Worm (Caenorhabditis elegans) whole organism, young adult: ENCODE data around the gene ttr-51.
A peak's percentile ranks its signal among the peaks of the same experiment; 100 is the strongest.

ENCODE experiments used
- B0019.2 ChIP-seq: fragments of 200-800 bp; sonication (Bioruptor generic); conservative IDR thresholded peaks from 2 replicates; pipeline ENCODE4 v1.3.6; 2022; ENCODE audit warnings: missing genetic modification reagents, missing genetic modification characterization, missing compliant biosample characterization
- D2030.7 ChIP-seq: fragments of 200-800 bp; sonication (Bioruptor generic); IDR thresholded peaks from 2 replicates; pipeline ENCODE4 v1.3.6; 2022; ENCODE audit warnings: missing genetic modification reagents, missing genetic modification characterization, missing compliant biosample characterization
- F22D6.2 ChIP-seq: sonication (generic microtip); optimal IDR thresholded peaks from 2 replicates; lab custom pipeline; 2016; ENCODE audit warnings: mild to moderate bottlenecking, missing genetic modification characterization, missing compliant biosample characterization
- F33H1.4 ChIP-seq: fragments of 200-800 bp; sonication (Bioruptor generic); IDR thresholded peaks from 2 replicates; pipeline ENCODE4 v1.3.6; 2022; ENCODE audit warnings: missing genetic modification reagents, missing genetic modification characterization, missing compliant biosample characterization
- F49E8.2 ChIP-seq: sonication (generic microtip); optimal IDR thresholded peaks from 3 replicates; lab custom pipeline; 2017; ENCODE audit warnings: missing genetic modification characterization, mild to moderate bottlenecking, missing compliant biosample characterization, antibody characterized with exemption, moderate library complexity; ENCODE audit not compliant: insufficient read depth
- T26A5.8 ChIP-seq: sonication (generic microtip); optimal IDR thresholded peaks from 2 replicates; lab custom pipeline; 2016; ENCODE audit warnings: missing genetic modification characterization, missing compliant biosample characterization
- Y53G8AR.9 ChIP-seq: fragments of 200-800 bp; sonication (Bioruptor generic); conservative IDR thresholded peaks from 2 replicates; pipeline ENCODE4 v1.3.6; 2022; ENCODE audit warnings: missing genetic modification reagents, missing genetic modification characterization, missing compliant biosample characterization
- Y56A3A.18 ChIP-seq: fragments of 200-800 bp; sonication (Bioruptor generic); IDR thresholded peaks from 2 replicates; pipeline ENCODE4 v1.3.6; 2022; ENCODE audit warnings: missing genetic modification reagents, missing genetic modification characterization, missing compliant biosample characterization
- Y67H2A.10 ChIP-seq: fragments of 200-800 bp; sonication (Bioruptor generic); conservative IDR thresholded peaks from 2 replicates; pipeline ENCODE4 v1.3.6; 2022; ENCODE audit warnings: missing genetic modification reagents, missing genetic modification characterization, missing compliant biosample characterization
- Y95B8A.8 ChIP-seq: fragments of 200-800 bp; sonication (Bioruptor generic); IDR thresholded peaks from 2 replicates; pipeline ENCODE4 v1.3.6; 2022; ENCODE audit warnings: missing genetic modification reagents, missing genetic modification characterization, missing compliant biosample characterization
- aptf-3 ChIP-seq: fragments of 200-800 bp; sonication (Bioruptor generic); IDR thresholded peaks from 2 replicates; pipeline ENCODE4 v1.3.6; 2022; ENCODE audit warnings: missing genetic modification characterization, missing compliant biosample characterization
- athp-1 ChIP-seq: sonication (generic microtip); optimal IDR thresholded peaks from 2 replicates; lab custom pipeline; 2017; ENCODE audit warnings: mild to moderate bottlenecking, missing genetic modification characterization, missing compliant biosample characterization
- attf-6 ChIP-seq: fragments of 200-800 bp; sonication (Bioruptor generic); IDR thresholded peaks from 2 replicates; pipeline ENCODE4 v1.3.6; 2022; ENCODE audit warnings: missing genetic modification reagents, missing genetic modification characterization, missing compliant biosample characterization
- cebp-1 ChIP-seq, 2 experiments: fragments of 200-800 bp in 1 of 2; sonication (Bioruptor generic) in 1 of 2; sonication (generic microtip) in 1 of 2; IDR thresholded peaks in 1 of 2; optimal IDR thresholded peaks in 1 of 2; 2 replicates each; pipeline versions ENCODE4 v1.3.6 to Lab custom; 2017 to 2022; ENCODE audit warnings: missing compliant biosample characterization in 2 of 2, missing genetic modification characterization in 2 of 2, mild to moderate bottlenecking in 1 of 2, missing genetic modification reagents in 1 of 2, moderate library complexity in 1 of 2
- ceh-100 ChIP-seq: fragments of 200-800 bp; sonication (Bioruptor generic); IDR thresholded peaks from 2 replicates; pipeline ENCODE4 v1.3.6; 2022; ENCODE audit warnings: missing genetic modification reagents, missing genetic modification characterization, missing compliant biosample characterization
- ceh-79 ChIP-seq: sonication (generic microtip); optimal IDR thresholded peaks from 2 replicates; lab custom pipeline; 2017; ENCODE audit warnings: mild to moderate bottlenecking, missing genetic modification characterization, missing compliant biosample characterization
- ceh-91 ChIP-seq: fragments of 200-800 bp; sonication (Bioruptor generic); IDR thresholded peaks from 2 replicates; pipeline ENCODE4 v1.3.6; 2022; ENCODE audit warnings: missing genetic modification reagents, missing genetic modification characterization, missing compliant biosample characterization
- dox-1 ChIP-seq: fragments of 200-800 bp; sonication (Bioruptor generic); IDR thresholded peaks from 2 replicates; pipeline ENCODE4 v1.3.6; 2022; ENCODE audit warnings: missing genetic modification reagents, missing genetic modification characterization, missing compliant biosample characterization
- dpl-1 ChIP-seq: fragments of 150-350 bp; optimal IDR thresholded peaks from 2 replicates; lab custom pipeline; 2014; ENCODE audit warnings: missing biosample characterization, missing genetic modification reagents, missing genetic modification characterization
- egl-18 ChIP-seq: fragments of 200-800 bp; sonication (Bioruptor generic); IDR thresholded peaks from 2 replicates; pipeline ENCODE4 v1.3.6; 2022; ENCODE audit warnings: missing genetic modification reagents, missing genetic modification characterization, missing compliant biosample characterization
- ekl-4 ChIP-seq: fragments of 200-800 bp; sonication (Bioruptor generic); IDR thresholded peaks from 2 replicates; pipeline ENCODE4 v1.3.6; 2022; ENCODE audit warnings: missing genetic modification reagents, missing genetic modification characterization, missing compliant biosample characterization
- him-1 ChIP-seq: sonication (generic microtip); optimal IDR thresholded peaks from 2 replicates; lab custom pipeline; 2016; ENCODE audit warnings: missing genotype, missing genetic modification reagents, missing genetic modification characterization, missing compliant biosample characterization
- hsf-1 ChIP-seq: fragments of 200-800 bp; sonication (Bioruptor generic); IDR thresholded peaks from 2 replicates; pipeline ENCODE4 v1.3.6; 2022; ENCODE audit warnings: missing genetic modification reagents, missing genetic modification characterization, missing compliant biosample characterization
- lag-1 ChIP-seq: fragments of 200-800 bp; sonication (Bioruptor generic); IDR thresholded peaks from 2 replicates; pipeline ENCODE4 v1.3.6; 2022; ENCODE audit warnings: missing genetic modification reagents, missing genetic modification characterization, missing compliant biosample characterization
- let-526 ChIP-seq: fragments of 200-800 bp; sonication (Bioruptor generic); IDR thresholded peaks from 2 replicates; pipeline ENCODE4 v1.3.6; 2022; ENCODE audit warnings: missing genetic modification reagents, missing genetic modification characterization, missing compliant biosample characterization
- lin-40 ChIP-seq: sonication (generic microtip); optimal IDR thresholded peaks from 2 replicates; lab custom pipeline; 2016; ENCODE audit warnings: missing genetic modification characterization, mild to moderate bottlenecking, missing compliant biosample characterization, missing genotype, missing genetic modification reagents
- lir-1 ChIP-seq: fragments of 200-800 bp; sonication (Bioruptor generic); conservative IDR thresholded peaks from 2 replicates; pipeline ENCODE4 v1.3.6; 2022; ENCODE audit warnings: missing genetic modification reagents, missing genetic modification characterization, missing compliant biosample characterization
- lsy-27 ChIP-seq: sonication (generic microtip); optimal IDR thresholded peaks from 2 replicates; lab custom pipeline; 2017; ENCODE audit warnings: missing genetic modification characterization, mild to moderate bottlenecking, missing compliant biosample characterization, antibody characterized with exemption, missing genotype, borderline replicate concordance; ENCODE audit not compliant: insufficient read depth
- madf-10 ChIP-seq: sonication (generic microtip); optimal IDR thresholded peaks from 2 replicates; lab custom pipeline; 2016; ENCODE audit warnings: mild to moderate bottlenecking, missing genetic modification characterization, missing compliant biosample characterization
- mel-28 ChIP-seq: sonication (generic microtip); optimal IDR thresholded peaks from 2 replicates; lab custom pipeline; 2016; ENCODE audit warnings: borderline replicate concordance, mild to moderate bottlenecking, missing genetic modification characterization, missing compliant biosample characterization
- nhr-120 ChIP-seq: fragments of 200-800 bp; sonication (Bioruptor generic); IDR thresholded peaks from 2 replicates; pipeline ENCODE4 v1.3.6; 2022; ENCODE audit warnings: missing genetic modification characterization, missing compliant biosample characterization
- nhr-179 ChIP-seq: sonication (generic microtip); optimal IDR thresholded peaks from 2 replicates; lab custom pipeline; 2016; ENCODE audit warnings: mild to moderate bottlenecking, missing genetic modification characterization, missing compliant biosample characterization
- nhr-90 ChIP-seq: sonication (generic microtip); optimal IDR thresholded peaks from 2 replicates; lab custom pipeline; 2016; ENCODE audit warnings: missing genotype, mild to moderate bottlenecking, missing genetic modification characterization, missing compliant biosample characterization
- rcor-1 ChIP-seq: fragments of 200-800 bp; sonication (Bioruptor generic); IDR thresholded peaks from 2 replicates; pipeline ENCODE4 v1.3.6; 2022; ENCODE audit warnings: missing genetic modification reagents, missing genetic modification characterization, missing compliant biosample characterization
- rec-8 ChIP-seq, 2 experiments: sonication (generic microtip); optimal IDR thresholded peaks; 2 replicates each; lab custom pipeline; 2016; ENCODE audit warnings: mild to moderate bottlenecking in 2 of 2, missing genetic modification characterization in 2 of 2, missing genetic modification reagents in 2 of 2, missing genotype in 2 of 2, missing biosample characterization in 1 of 2, missing compliant biosample characterization in 1 of 2, moderate library complexity in 1 of 2
- rpc-1 ChIP-seq, 2 experiments: fragments of 150-350 bp in 1 of 2; sonication (generic microtip) in 1 of 2; optimal IDR thresholded peaks; 2 replicates each; lab custom pipeline; 2014 to 2018; ENCODE audit warnings: missing biosample characterization in 1 of 2, missing genetic modification characterization in 1 of 2, missing genetic modification reagents in 1 of 2, missing genotype in 1 of 2
- sdz-38 ChIP-seq: sonication (generic microtip); optimal IDR thresholded peaks from 2 replicates; lab custom pipeline; 2016; ENCODE audit warnings: missing genotype, missing genetic modification characterization, missing compliant biosample characterization
- sea-2 ChIP-seq: fragments of 200-800 bp; sonication (Bioruptor generic); IDR thresholded peaks from 2 replicates; pipeline ENCODE4 v1.3.6; 2022; ENCODE audit warnings: missing genetic modification characterization, missing compliant biosample characterization
- snpc-1.1 ChIP-seq: sonication (generic microtip); optimal IDR thresholded peaks from 2 replicates; lab custom pipeline; 2017; ENCODE audit warnings: missing genetic modification characterization, mild to moderate bottlenecking, missing compliant biosample characterization, antibody characterized with exemption, moderate library complexity, missing genotype, missing genetic modification reagents; ENCODE audit not compliant: insufficient read depth
- tbx-9 ChIP-seq: sonication (generic microtip); optimal IDR thresholded peaks from 2 replicates; lab custom pipeline; 2016; ENCODE audit warnings: borderline replicate concordance, missing genetic modification characterization, inconsistent platforms, missing compliant biosample characterization
- ztf-22 ChIP-seq: fragments of 200-800 bp; sonication (Bioruptor generic); optimal IDR thresholded peaks from 2 replicates; lab custom pipeline; 2018; ENCODE audit warnings: mild to moderate bottlenecking, missing genetic modification characterization, moderate library complexity, missing compliant biosample characterization
- ztf-25 ChIP-seq: fragments of 200-800 bp; sonication (Bioruptor generic); IDR thresholded peaks from 2 replicates; pipeline ENCODE4 v1.3.6; 2022; ENCODE audit warnings: missing genetic modification reagents, missing genetic modification characterization, missing compliant biosample characterization
- ztf-26 ChIP-seq: sonication (generic microtip); optimal IDR thresholded peaks from 2 replicates; lab custom pipeline; 2017; ENCODE audit warnings: missing genetic modification characterization, missing compliant biosample characterization
- ztf-3 ChIP-seq: fragments of 200-800 bp; sonication (Bioruptor generic); optimal IDR thresholded peaks from 2 replicates; lab custom pipeline; 2018; ENCODE audit warnings: mild to moderate bottlenecking, missing genetic modification characterization, missing compliant biosample characterization
- ztf-6 ChIP-seq: fragments of 200-800 bp; sonication (Bioruptor generic); IDR thresholded peaks from 2 replicates; pipeline ENCODE4 v1.3.6; 2022; ENCODE audit warnings: missing genetic modification reagents, missing genetic modification characterization, missing compliant biosample characterization

ttr-51 gene

DNA sequence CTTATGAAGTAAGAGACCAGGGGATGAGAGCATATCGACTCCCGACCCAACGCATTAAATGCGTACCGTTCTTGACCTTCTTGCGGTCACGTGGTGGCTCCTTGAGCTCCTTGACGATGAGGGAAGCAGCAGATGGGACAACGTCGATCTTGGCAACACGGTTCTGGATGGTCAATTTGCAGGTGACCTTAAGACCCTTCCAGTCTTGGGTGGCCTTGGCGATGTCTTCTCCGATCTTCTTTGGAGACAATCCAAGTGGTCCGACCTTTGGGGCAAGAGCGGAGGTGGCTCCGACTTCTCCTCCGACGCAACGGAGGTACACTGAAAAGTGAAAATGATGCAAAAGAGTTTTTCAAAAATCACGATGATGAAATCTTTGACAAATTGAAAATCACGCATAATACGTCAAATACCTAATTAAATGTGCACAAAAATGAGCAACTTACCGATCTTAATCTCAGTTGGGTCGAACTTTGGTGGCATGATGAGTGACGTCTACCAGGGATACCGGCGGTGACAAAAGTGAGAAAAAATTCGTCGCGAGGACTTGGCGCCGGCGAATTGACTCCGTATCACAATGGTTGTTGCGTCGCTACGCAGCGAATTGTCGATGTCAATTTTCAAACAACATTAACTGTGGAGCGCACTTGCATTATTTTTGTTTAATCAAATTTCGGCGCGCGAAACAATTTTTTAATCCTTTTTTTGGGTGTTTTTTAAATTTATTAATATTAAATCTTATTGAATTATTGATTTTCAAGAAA, 11.9 kb downstream of the ttr-51 start, which contains the start of gene rpl-12 (continued):
- TF ChIP-seq sdz-38 (tag; lab: Kevin White, UChicago) (no peak), athp-1 (tag; lab: Kevin White, UChicago) (peak; percentile 97), ceh-91 (GFP tag; lab: Robert Waterston, UW) (peak; percentile 95), dox-1 (peak; percentile 99), B0019.2 (GFP tag; lab: Robert Waterston, UW) (peak; percentile 85), tbx-9 (no peak), egl-18 (GFP tag; lab: Robert Waterston, UW) (no peak; the same call in 1 of the 2 replicates), ztf-26 (tag; lab: Kevin White, UChicago) (peak; percentile 97), ztf-25 (no peak), lsy-27 (peak; percentile 17), sea-2 (peak; percentile 77; the same call in 1 of the 2 replicates), dpl-1 (GFP tag; lab: Kevin White, UChicago) (peak; percentile 90), nhr-90 (peak; percentile 62), madf-10 (tag; lab: Kevin White, UChicago) (peak; percentile 95), ceh-100 (GFP tag; lab: Robert Waterston, UW) (peak; percentile 87), T26A5.8 (tag; lab: Kevin White, UChicago) (no peak), Y56A3A.18 (GFP tag; lab: Robert Waterston, UW) (peak; percentile 95), lag-1 (GFP tag; lab: Robert Waterston, UW) (no peak), aptf-3 (no peak), nhr-120 (no peak), snpc-1.1 (tag; lab: Kevin White, UChicago) (peak; percentile 63), F22D6.2 (peak; percentile 93), rcor-1 (GFP tag; lab: Robert Waterston, UW) (peak; percentile 98), him-1 (tag; lab: Kevin White, UChicago) (peak; percentile 66), let-526 (peak; percentile 20), Y67H2A.10 (GFP tag; lab: Robert Waterston, UW) (peak; percentile 91), lin-40 (tag; lab: Kevin White, UChicago) (peak; percentile 98), D2030.7 (GFP tag; lab: Robert Waterston, UW) (peak; percentile 94), F49E8.2 (tag; lab: Kevin White, UChicago) (peak; percentile 92), rpc-1 (optimal IDR thresholded peaks at IDR 0.05; lab: Kevin White, UChicago) (no peak), rpc-1 (tag; optimal IDR thresholded peaks at IDR 0.05; lab: Kevin White, UChicago) (no peak), F33H1.4 (GFP tag; lab: Robert Waterston, UW) (peak; percentile 91), hsf-1 (GFP tag; lab: Robert Waterston, UW) (peak; percentile 87), lir-1 (GFP tag; lab: Robert Waterston, UW) (peak; percentile 97), ekl-4 (GFP tag; lab: Robert Waterston, UW) (peak; percentile 98), rec-8 (tag; optimal IDR thresholded peaks at IDR 0.05; lab: Kevin White, UChicago) (peak; percentile 27 to 51), Y53G8AR.9 (GFP tag; lab: Robert Waterston, UW) (peak; percentile 99), mel-28 (tag; lab: Kevin White, UChicago) (peak; percentile 83), Y95B8A.8 (GFP tag; lab: Robert Waterston, UW) (peak; percentile 96), ztf-3 (GFP tag; lab: Kevin White, UChicago) (peak; percentile 60), nhr-179 (tag; lab: Kevin White, UChicago) (no peak), attf-6 (GFP tag; lab: Robert Waterston, UW) (peak; percentile 91), cebp-1 (GFP tag; IDR thresholded peaks at IDR 0.05; lab: Robert Waterston, UW) (peak; percentile 87), cebp-1 (tag; optimal IDR thresholded peaks at IDR 0.05; lab: Kevin White, UChicago) (peak; percentile 96), ztf-22 (GFP tag; lab: Kevin White, UChicago) (peak; percentile 78), ztf-6 (GFP tag; lab: Robert Waterston, UW) (peak; percentile 89), ceh-79 (peak; percentile 59)
